Worm (Caenorhabditis elegans) whole organism, late embryonic: Measurements from ENCODE around the gene F55G1.1.

Experiments used
- fax-1 ChIP-seq: sonication (generic microtip); optimal IDR thresholded peaks from 2 replicates; lab custom pipeline; 2016; ENCODE audit warnings: missing genotype, missing genetic modification characterization, missing compliant biosample characterization
- fkh-10 ChIP-seq: fragments of 150-350 bp; optimal IDR thresholded peaks from 2 replicates; lab custom pipeline; 2014; ENCODE audit warnings: missing biosample characterization, missing genetic modification reagents, missing genetic modification characterization
- nhr-11 ChIP-seq: fragments of 150-350 bp; optimal IDR thresholded peaks from 2 replicates; lab custom pipeline; 2014; ENCODE audit warnings: missing biosample characterization, missing genetic modification characterization
- pha-4 ChIP-seq: fragments of 150-350 bp; optimal IDR thresholded peaks from 2 replicates; lab custom pipeline; 2018; ENCODE audit warnings: missing biosample characterization, missing genetic modification reagents, missing genetic modification characterization
- rnt-1 ChIP-seq: sonication (generic microtip); optimal IDR thresholded peaks from 2 replicates; lab custom pipeline; 2016; ENCODE audit warnings: missing genetic modification characterization, missing compliant biosample characterization

ce11 chrIV:7469782-7470413 is 21.7 kb upstream of the F55G1.1 start, which contains the start of gene F55G1.7:
- TF ChIP-seq nhr-11 (tag; lab: Kevin White, UChicago) (no peak), pha-4 (tag; lab: Kevin White, UChicago) (no peak), rnt-1 (tag; lab: Kevin White, UChicago) (no peak), fax-1 (no peak), fkh-10 (GFP tag; lab: Kevin White, UChicago) (no peak)
